Worm (Caenorhabditis elegans) whole organism, young adult: ENCODE data around the gene ccdc-47.

Experiments
- B0019.2 ChIP-seq: fragments of 200-800 bp; sonication (Bioruptor generic); conservative IDR thresholded peaks from 2 replicates; pipeline ENCODE4 v1.3.6; 2022; ENCODE audit warnings: missing genetic modification reagents, missing genetic modification characterization, missing compliant biosample characterization
- B0261.1 ChIP-seq: sonication (generic microtip); optimal IDR thresholded peaks from 2 replicates; lab custom pipeline; 2016; ENCODE audit warnings: mild to moderate bottlenecking, missing genetic modification characterization, moderate library complexity, missing compliant biosample characterization
- C17E4.6 ChIP-seq: fragments of 200-800 bp; sonication (Bioruptor generic); IDR thresholded peaks from 2 replicates; pipeline ENCODE4 v1.3.6; 2022; ENCODE audit warnings: missing genetic modification reagents, missing genetic modification characterization, missing compliant biosample characterization
- F10E7.11 ChIP-seq: sonication (generic microtip); optimal IDR thresholded peaks from 2 replicates; lab custom pipeline; 2017; ENCODE audit warnings: mild to moderate bottlenecking, missing genetic modification characterization, moderate library complexity, missing compliant biosample characterization
- F33H1.4 ChIP-seq: fragments of 200-800 bp; sonication (Bioruptor generic); IDR thresholded peaks from 2 replicates; pipeline ENCODE4 v1.3.6; 2022; ENCODE audit warnings: missing genetic modification reagents, missing genetic modification characterization, missing compliant biosample characterization
- F37B4.10 ChIP-seq: fragments of 200-800 bp; sonication (Bioruptor generic); IDR thresholded peaks from 2 replicates; pipeline ENCODE4 v1.3.6; 2022; ENCODE audit warnings: missing genetic modification characterization, missing compliant biosample characterization
- F49E8.2 ChIP-seq: sonication (generic microtip); optimal IDR thresholded peaks from 3 replicates; lab custom pipeline; 2017; ENCODE audit warnings: missing genetic modification characterization, mild to moderate bottlenecking, missing compliant biosample characterization, antibody characterized with exemption, moderate library complexity; ENCODE audit not compliant: insufficient read depth
- K12H6.12 ChIP-seq: fragments of 200-800 bp; sonication (Bioruptor generic); optimal IDR thresholded peaks from 2 replicates; lab custom pipeline; 2018; ENCODE audit warnings: mild to moderate bottlenecking, missing genetic modification characterization, missing compliant biosample characterization
- T07F8.4 ChIP-seq: sonication (generic microtip); optimal IDR thresholded peaks from 2 replicates; lab custom pipeline; 2016; ENCODE audit warnings: mild to moderate bottlenecking, missing genetic modification characterization, moderate library complexity, missing compliant biosample characterization
- Y53G8AR.9 ChIP-seq: fragments of 200-800 bp; sonication (Bioruptor generic); conservative IDR thresholded peaks from 2 replicates; pipeline ENCODE4 v1.3.6; 2022; ENCODE audit warnings: missing genetic modification reagents, missing genetic modification characterization, missing compliant biosample characterization
- Y79H2A.3 ChIP-seq: fragments of 200-800 bp; sonication (Bioruptor generic); conservative IDR thresholded peaks from 2 replicates; pipeline ENCODE4 v1.3.6; 2022; ENCODE audit warnings: missing genetic modification reagents, missing genetic modification characterization, missing compliant biosample characterization
- aptf-2 ChIP-seq: fragments of 200-800 bp; sonication (Bioruptor generic); conservative IDR thresholded peaks from 2 replicates; pipeline ENCODE4 v1.3.6; 2022; ENCODE audit warnings: missing genetic modification reagents, missing genetic modification characterization, missing compliant biosample characterization
- attf-3 ChIP-seq: fragments of 200-800 bp; sonication (Bioruptor generic); conservative IDR thresholded peaks from 2 replicates; pipeline ENCODE4 v1.3.6; 2022; ENCODE audit warnings: missing genetic modification reagents, missing genetic modification characterization, missing compliant biosample characterization
- bed-1 ChIP-seq: fragments of 200-800 bp; sonication (Bioruptor generic); IDR thresholded peaks from 2 replicates; pipeline ENCODE4 v1.3.6; 2022; ENCODE audit warnings: missing genetic modification reagents, missing genetic modification characterization, missing compliant biosample characterization
- ceh-100 ChIP-seq: fragments of 200-800 bp; sonication (Bioruptor generic); IDR thresholded peaks from 2 replicates; pipeline ENCODE4 v1.3.6; 2022; ENCODE audit warnings: missing genetic modification reagents, missing genetic modification characterization, missing compliant biosample characterization
- ceh-27 ChIP-seq: fragments of 200-800 bp; sonication (Bioruptor generic); optimal IDR thresholded peaks from 2 replicates; lab custom pipeline; 2018; ENCODE audit warnings: mild to moderate bottlenecking, missing genetic modification characterization, moderate library complexity, missing compliant biosample characterization
- ceh-40 ChIP-seq: fragments of 200-800 bp; sonication (Bioruptor generic); IDR thresholded peaks from 2 replicates; pipeline ENCODE4 v1.3.6; 2022; ENCODE audit warnings: missing genetic modification characterization, missing compliant biosample characterization
- chd-7 ChIP-seq: sonication (generic microtip); optimal IDR thresholded peaks from 2 replicates; lab custom pipeline; 2016; ENCODE audit warnings: mild to moderate bottlenecking, missing genetic modification characterization, moderate library complexity, missing compliant biosample characterization
- die-1 ChIP-seq: sonication (generic microtip); optimal IDR thresholded peaks from 2 replicates; lab custom pipeline; 2016; ENCODE audit warnings: missing genotype, mild to moderate bottlenecking, missing genetic modification characterization, missing compliant biosample characterization
- dox-1 ChIP-seq: fragments of 200-800 bp; sonication (Bioruptor generic); IDR thresholded peaks from 2 replicates; pipeline ENCODE4 v1.3.6; 2022; ENCODE audit warnings: missing genetic modification reagents, missing genetic modification characterization, missing compliant biosample characterization
- dpff-1 ChIP-seq: sonication (generic microtip); optimal IDR thresholded peaks from 2 replicates; lab custom pipeline; 2017; ENCODE audit warnings: mild to moderate bottlenecking, missing genetic modification characterization, missing compliant biosample characterization
- egl-18 ChIP-seq: fragments of 200-800 bp; sonication (Bioruptor generic); IDR thresholded peaks from 2 replicates; pipeline ENCODE4 v1.3.6; 2022; ENCODE audit warnings: missing genetic modification reagents, missing genetic modification characterization, missing compliant biosample characterization
- hlh-12 ChIP-seq: sonication (generic microtip); optimal IDR thresholded peaks from 2 replicates; lab custom pipeline; 2016; ENCODE audit warnings: missing genetic modification characterization, missing compliant biosample characterization
- hlh-26 ChIP-seq: fragments of 200-800 bp; sonication (Bioruptor generic); conservative IDR thresholded peaks from 2 replicates; pipeline ENCODE4 v1.3.6; 2022; ENCODE audit warnings: missing genetic modification reagents, missing genetic modification characterization, missing compliant biosample characterization
- hmg-1.2 ChIP-seq: fragments of 200-800 bp; sonication (Bioruptor generic); IDR thresholded peaks from 2 replicates; pipeline ENCODE4 v1.3.6; 2022; ENCODE audit warnings: missing genetic modification reagents, missing genetic modification characterization, missing compliant biosample characterization
- hmg-20 ChIP-seq: fragments of 200-800 bp; sonication (Bioruptor generic); IDR thresholded peaks from 2 replicates; pipeline ENCODE4 v1.3.6; 2022; ENCODE audit warnings: missing genetic modification reagents, missing genetic modification characterization, missing compliant biosample characterization
- hrde-1 ChIP-seq: sonication (generic microtip); optimal IDR thresholded peaks from 2 replicates; lab custom pipeline; 2016; ENCODE audit warnings: missing genetic modification characterization, mild to moderate bottlenecking, missing compliant biosample characterization, moderate library complexity, missing genotype, missing genetic modification reagents, borderline replicate concordance
- hsf-1 ChIP-seq: fragments of 200-800 bp; sonication (Bioruptor generic); IDR thresholded peaks from 2 replicates; pipeline ENCODE4 v1.3.6; 2022; ENCODE audit warnings: missing genetic modification reagents, missing genetic modification characterization, missing compliant biosample characterization
- lag-1 ChIP-seq: fragments of 200-800 bp; sonication (Bioruptor generic); IDR thresholded peaks from 2 replicates; pipeline ENCODE4 v1.3.6; 2022; ENCODE audit warnings: missing genetic modification reagents, missing genetic modification characterization, missing compliant biosample characterization
- let-526 ChIP-seq: fragments of 200-800 bp; sonication (Bioruptor generic); IDR thresholded peaks from 2 replicates; pipeline ENCODE4 v1.3.6; 2022; ENCODE audit warnings: missing genetic modification reagents, missing genetic modification characterization, missing compliant biosample characterization
- let-607 ChIP-seq, 2 experiments: fragments of 200-800 bp in 1 of 2; sonication (Bioruptor generic) in 1 of 2; sonication (generic microtip) in 1 of 2; optimal IDR thresholded peaks; 2 replicates each; lab custom pipeline; 2016 to 2018; ENCODE audit warnings: mild to moderate bottlenecking in 2 of 2, missing compliant biosample characterization in 2 of 2, missing genetic modification characterization in 2 of 2, moderate library complexity in 2 of 2, missing genotype in 1 of 2
- mcd-1 ChIP-seq: fragments of 200-800 bp; sonication (Bioruptor generic); IDR thresholded peaks from 2 replicates; pipeline ENCODE4 v1.3.6; 2022; ENCODE audit warnings: missing genetic modification reagents, missing genetic modification characterization, missing compliant biosample characterization
- mxl-1 ChIP-seq: sonication (generic microtip); optimal IDR thresholded peaks from 2 replicates; lab custom pipeline; 2016; ENCODE audit warnings: missing genetic modification characterization, missing compliant biosample characterization
- nfya-1 ChIP-seq: sonication (generic microtip); optimal IDR thresholded peaks from 2 replicates; lab custom pipeline; 2017; ENCODE audit warnings: antibody characterized with exemption, missing compliant biosample characterization, missing genetic modification characterization, borderline replicate concordance; ENCODE audit not compliant: insufficient read depth
- nhr-80 ChIP-seq: sonication (generic microtip); optimal IDR thresholded peaks from 2 replicates; lab custom pipeline; 2016; ENCODE audit warnings: missing genetic modification characterization, missing compliant biosample characterization
- nhr-90 ChIP-seq: sonication (generic microtip); optimal IDR thresholded peaks from 2 replicates; lab custom pipeline; 2016; ENCODE audit warnings: missing genotype, mild to moderate bottlenecking, missing genetic modification characterization, missing compliant biosample characterization
- pha-4 ChIP-seq: fragments of 150-350 bp; sonication (generic microtip); optimal IDR thresholded peaks from 2 replicates; lab custom pipeline; 2014; ENCODE audit warnings: missing biosample characterization, missing genetic modification reagents, missing genetic modification characterization
- sea-2 ChIP-seq: fragments of 200-800 bp; sonication (Bioruptor generic); IDR thresholded peaks from 2 replicates; pipeline ENCODE4 v1.3.6; 2022; ENCODE audit warnings: missing genetic modification characterization, missing compliant biosample characterization
- snpc-1.1 ChIP-seq: sonication (generic microtip); optimal IDR thresholded peaks from 2 replicates; lab custom pipeline; 2017; ENCODE audit warnings: missing genetic modification characterization, mild to moderate bottlenecking, missing compliant biosample characterization, antibody characterized with exemption, moderate library complexity, missing genotype, missing genetic modification reagents; ENCODE audit not compliant: insufficient read depth
- somi-1 ChIP-seq: fragments of 200-800 bp; sonication (Bioruptor generic); optimal IDR thresholded peaks from 2 replicates; lab custom pipeline; 2018; ENCODE audit warnings: mild to moderate bottlenecking, missing genetic modification characterization, missing compliant biosample characterization
- sptf-2 ChIP-seq: fragments of 200-800 bp; sonication (Bioruptor generic); optimal IDR thresholded peaks from 2 replicates; lab custom pipeline; 2018; ENCODE audit warnings: mild to moderate bottlenecking, missing genetic modification characterization, missing compliant biosample characterization
- unc-130 ChIP-seq: sonication (generic microtip); optimal IDR thresholded peaks from 2 replicates; lab custom pipeline; 2016; ENCODE audit warnings: missing genetic modification reagents, missing genetic modification characterization, missing compliant biosample characterization
- unc-62 ChIP-seq: fragments of 150-350 bp; optimal IDR thresholded peaks from 2 replicates; lab custom pipeline; 2014; ENCODE audit warnings: missing biosample characterization, missing genetic modification reagents, missing genetic modification characterization
- zim-3 ChIP-seq: sonication (generic microtip); optimal IDR thresholded peaks from 2 replicates; lab custom pipeline; 2017; ENCODE audit warnings: mild to moderate bottlenecking, missing genetic modification characterization, moderate library complexity, missing compliant biosample characterization
- ztf-18 ChIP-seq: sonication (generic microtip); optimal IDR thresholded peaks from 2 replicates; lab custom pipeline; 2016; ENCODE audit warnings: missing genotype, mild to moderate bottlenecking, missing genetic modification characterization, missing compliant biosample characterization
- ztf-25 ChIP-seq: fragments of 200-800 bp; sonication (Bioruptor generic); IDR thresholded peaks from 2 replicates; pipeline ENCODE4 v1.3.6; 2022; ENCODE audit warnings: missing genetic modification reagents, missing genetic modification characterization, missing compliant biosample characterization
- ztf-26 ChIP-seq: sonication (generic microtip); optimal IDR thresholded peaks from 2 replicates; lab custom pipeline; 2017; ENCODE audit warnings: missing genetic modification characterization, missing compliant biosample characterization
- ztf-28 ChIP-seq: fragments of 200-800 bp; sonication (Bioruptor generic); IDR thresholded peaks from 2 replicates; pipeline ENCODE4 v1.3.6; 2022; ENCODE audit warnings: missing genetic modification reagents, missing genetic modification characterization, missing compliant biosample characterization

ccdc-47 gene

DNA sequence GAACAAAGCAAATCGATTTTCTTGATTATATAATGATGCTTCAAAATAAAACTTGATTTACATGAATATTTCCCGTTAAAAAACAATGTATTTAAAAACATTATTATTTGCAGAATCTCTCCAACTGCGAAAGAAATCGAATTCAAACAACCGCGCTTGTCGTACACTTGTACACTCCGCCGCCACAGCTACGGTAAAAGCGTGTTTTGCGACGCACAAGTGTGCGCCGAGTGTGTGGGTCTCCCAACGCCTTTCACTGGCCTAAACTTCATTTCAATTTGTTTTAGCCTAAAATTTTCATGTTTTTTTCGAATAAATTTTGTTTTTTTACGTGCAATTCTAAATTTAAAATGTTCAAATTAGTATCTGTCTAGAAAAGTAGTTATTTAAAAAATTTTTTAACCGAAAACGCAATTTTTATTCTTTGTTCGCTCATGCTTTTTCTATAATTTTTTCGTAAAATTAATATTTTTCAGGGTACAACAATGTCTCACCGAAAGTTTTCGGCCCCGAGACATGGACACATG lies 49.3 kb upstream of the ccdc-47 start, which contains the start of gene rpl-3 (continued):
- TF ChIP-seq unc-62 (GFP tag; lab: Kevin White, UChicago), result peak; percentile 86
- TF ChIP-seq ceh-27 (GFP tag; lab: Kevin White, UChicago), result peak; percentile 100
- peak; percentile 100 for TF ChIP-seq K12H6.12 (tag; lab: Kevin White, UChicago)
- peak; percentile 97 for TF ChIP-seq lag-1 (GFP tag; lab: Robert Waterston, UW)
- TF ChIP-seq C17E4.6 (GFP tag; lab: Robert Waterston, UW), result peak; percentile 100
- peak; percentile 98 for TF ChIP-seq die-1 (tag; lab: Kevin White, UChicago)
- peak; percentile 98 for TF ChIP-seq hmg-20 (GFP tag; lab: Robert Waterston, UW)
- peak; percentile 91 for TF ChIP-seq ztf-18 (tag; lab: Kevin White, UChicago)
- peak; percentile 95 for TF ChIP-seq T07F8.4
- peak; percentile 98 for TF ChIP-seq unc-130
- TF ChIP-seq zim-3 (tag; lab: Kevin White, UChicago), result peak; percentile 99
- TF ChIP-seq hlh-12 (tag; lab: Kevin White, UChicago), result peak; percentile 40
- peak; percentile 100 for TF ChIP-seq ztf-26
- TF ChIP-seq hlh-26 (GFP tag; lab: Robert Waterston, UW), result no peak
- peak; percentile 100 for TF ChIP-seq B0019.2
- TF ChIP-seq dox-1 (GFP tag; lab: Robert Waterston, UW), result peak; percentile 100
- peak; percentile 98 for TF ChIP-seq sea-2 (GFP tag; lab: Robert Waterston, UW)
- TF ChIP-seq ceh-40, result peak; percentile 96
- TF ChIP-seq let-526 (GFP tag; lab: Robert Waterston, UW), result peak; percentile 100
- TF ChIP-seq Y79H2A.3 (GFP tag; lab: Robert Waterston, UW), result peak; percentile 100
- peak; percentile 94 for TF ChIP-seq attf-3
- peak; percentile 98 for TF ChIP-seq hrde-1 (tag; lab: Kevin White, UChicago)
- peak; percentile 100 for TF ChIP-seq mcd-1 (GFP tag; lab: Robert Waterston, UW)
- TF ChIP-seq chd-7 (tag; lab: Kevin White, UChicago), result peak; percentile 100
- TF ChIP-seq dpff-1, result peak; percentile 100
- peak; percentile 95 for TF ChIP-seq ceh-100 (GFP tag; lab: Robert Waterston, UW)
- TF ChIP-seq F37B4.10 (GFP tag; lab: Robert Waterston, UW), result peak; percentile 100
- TF ChIP-seq mxl-1, result peak; percentile 92
- peak; percentile 100 for TF ChIP-seq F49E8.2
- TF ChIP-seq aptf-2 (GFP tag; lab: Robert Waterston, UW), result peak; percentile 92
- TF ChIP-seq sptf-2 (GFP tag; lab: Kevin White, UChicago), result peak; percentile 96
- TF ChIP-seq B0261.1 (tag; lab: Kevin White, UChicago), result peak; percentile 56
- TF ChIP-seq hsf-1, result peak; percentile 97
- peak; percentile 96 for TF ChIP-seq ztf-25 (GFP tag; lab: Robert Waterston, UW)
- TF ChIP-seq F33H1.4 (GFP tag; lab: Robert Waterston, UW), result peak; percentile 99
- peak; percentile 99 for TF ChIP-seq nhr-90 (tag; lab: Kevin White, UChicago)
- TF ChIP-seq snpc-1.1, result peak; percentile 90
- TF ChIP-seq egl-18 (GFP tag; lab: Robert Waterston, UW), result peak; percentile 100
- peak; percentile 100 for TF ChIP-seq ztf-28
- TF ChIP-seq nfya-1 (tag; lab: Kevin White, UChicago), result no peak
- peak; percentile 100 for TF ChIP-seq pha-4 (tag; lab: Kevin White, UChicago)
- peak; percentile 98 for TF ChIP-seq hmg-1.2 (GFP tag; lab: Robert Waterston, UW)
- peak; percentile 100 for TF ChIP-seq somi-1 (GFP tag; lab: Kevin White, UChicago)
- TF ChIP-seq Y53G8AR.9 (GFP tag; lab: Robert Waterston, UW), result peak; percentile 100
- TF ChIP-seq bed-1 (GFP tag; lab: Robert Waterston, UW), result peak; percentile 99
- peak; percentile 100 for TF ChIP-seq nhr-80 (tag; lab: Kevin White, UChicago)
- peak; percentile 96 to 97 for TF ChIP-seq let-607 (tag; optimal IDR thresholded peaks at IDR 0.05; lab: Kevin White, UChicago)
- TF ChIP-seq F10E7.11 (tag; lab: Kevin White, UChicago), result peak; percentile 99
